Fruit fly (Drosophila melanogaster): ENCODE data around the gene tau.

tau gene

DNA sequence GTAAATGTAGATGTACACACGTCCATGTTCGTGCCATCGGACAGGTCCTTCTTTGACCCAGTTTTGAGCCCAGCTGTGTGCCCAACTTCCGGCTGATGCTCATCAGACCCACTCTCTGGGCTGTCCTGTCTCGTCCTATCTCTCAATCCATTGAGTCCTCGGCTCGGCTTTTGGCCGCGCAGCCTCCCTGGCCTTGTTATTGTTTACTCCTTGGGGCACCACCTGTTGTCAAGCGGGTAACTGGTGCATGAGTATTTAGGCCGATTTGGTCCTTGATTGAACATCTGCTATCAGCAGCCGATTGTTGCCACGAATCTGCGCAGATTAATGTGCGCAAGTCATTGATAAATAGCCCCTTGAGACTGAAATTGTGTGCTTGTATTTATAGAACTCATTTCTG is 4.6 kb upstream of the tau start:
- TF ChIP-seq CG6792 (GFP tag; optimal IDR thresholded peaks at IDR 0.05) (no peak), CG6808 (GFP tag; optimal IDR thresholded peaks at IDR 0.05) (no peak), CG16779 (tag; optimal IDR thresholded peaks at IDR 0.05) (no peak), CG15336 (GFP tag; IDR thresholded peaks at IDR 0.05) (no peak), CG10669 (GFP tag; optimal IDR thresholded peaks at IDR 0.05) (no peak), Hr38 (GFP tag; optimal IDR thresholded peaks at IDR 0.05) (no peak), Eip78C (GFP tag) (no peak), Met (GFP tag; optimal IDR thresholded peaks at IDR 0.05) (no peak), CG6276 (GFP tag; optimal IDR thresholded peaks at IDR 0.05) (no peak), eg (GFP tag; IDR thresholded peaks at IDR 0.05) (no peak), vri (GFP tag; optimal IDR thresholded peaks at IDR 0.05) (no peak), cyc (GFP tag; optimal IDR thresholded peaks at IDR 0.05) (no peak)

DNA sequence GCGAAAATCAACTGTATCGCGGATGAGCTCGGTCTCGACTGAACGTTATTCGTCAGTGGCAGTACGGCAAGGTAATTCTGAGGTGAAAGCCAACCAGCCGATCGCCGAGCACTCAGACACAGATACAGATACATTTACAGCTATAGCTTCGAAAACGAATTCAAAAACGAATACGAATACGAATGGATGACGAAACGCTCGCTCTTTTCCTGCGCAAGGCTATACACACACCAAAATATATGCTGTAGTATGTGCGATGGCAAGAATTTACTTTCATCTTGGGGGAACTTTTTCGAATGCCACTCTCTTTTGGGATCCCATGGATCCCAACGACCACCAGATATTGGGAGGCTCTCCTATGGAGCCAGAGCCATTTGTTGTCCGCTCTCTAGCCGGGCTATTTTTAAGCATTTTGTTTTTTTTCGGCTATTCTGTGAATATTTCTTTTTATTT is 3.4 kb upstream of the tau start, which contains the start of gene Mlc1:
TSS of gene Mlc1 (minus strand) at position 51 of the 453 bp plus-strand sequence.
- TF ChIP-seq Hr38 (GFP tag; optimal IDR thresholded peaks at IDR 0.05) (no peak), Eip93F (GFP tag; optimal IDR thresholded peaks at IDR 0.05) (no peak)

DNA sequence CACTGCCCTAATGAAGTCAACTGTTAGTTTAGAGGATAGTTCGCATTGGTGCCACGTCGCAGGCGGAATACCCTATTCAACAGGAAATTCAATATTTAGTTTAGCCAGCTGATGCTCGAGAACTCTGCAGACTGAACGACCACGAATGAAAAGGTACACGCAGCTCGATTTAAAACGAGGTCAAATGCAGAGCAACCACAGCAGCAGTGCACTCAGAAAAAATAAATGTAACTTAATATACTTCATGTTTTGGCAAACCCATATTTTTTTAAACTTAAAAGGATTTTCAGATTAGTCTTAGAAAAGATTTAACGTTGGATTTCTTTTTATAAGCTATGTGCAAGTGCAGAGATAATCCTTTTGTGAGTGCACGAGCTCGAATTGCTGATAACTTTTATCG is 1.7 kb downstream of the tau start:
- TF ChIP-seq Eip78C (GFP tag) (peak; percentile 69), CG16779 (tag; optimal IDR thresholded peaks at IDR 0.05) (no peak), svp (GFP tag) (peak; percentile 62), CG6276 (GFP tag; optimal IDR thresholded peaks at IDR 0.05) (peak; percentile 57), Eip93F (GFP tag; optimal IDR thresholded peaks at IDR 0.05) (no peak), CG6854 (GFP tag; optimal IDR thresholded peaks at IDR 0.05) (no peak), fd59A (GFP tag; optimal IDR thresholded peaks at IDR 0.05) (no peak), Gug (GFP tag; IDR thresholded peaks at IDR 0.05) (no peak), dac (GFP tag; optimal IDR thresholded peaks at IDR 0.05) (peak; percentile 10), Blimp-1 (GFP tag; optimal IDR thresholded peaks at IDR 0.05) (no peak), Sox102F (GFP tag; optimal IDR thresholded peaks at IDR 0.05) (no peak), CG6792 (GFP tag; optimal IDR thresholded peaks at IDR 0.05) (no peak), CG6163 (GFP tag; IDR thresholded peaks at IDR 0.05) (peak; percentile 75), CG11762 (GFP tag; optimal IDR thresholded peaks at IDR 0.05; ENCODE audit: insufficient read depth) (peak; percentile 11), eg (GFP tag; IDR thresholded peaks at IDR 0.05) (peak; percentile 69; the same call in 2 of the 3 replicates), Hr4 (GFP tag; optimal IDR thresholded peaks at IDR 0.05) (peak; percentile 37), CG31627 (GFP tag; optimal IDR thresholded peaks at IDR 0.05) (no peak), salr (GFP tag; optimal IDR thresholded peaks at IDR 0.05) (peak in 1 of 2 experiments; percentile 25), Hr39 (GFP tag; optimal IDR thresholded peaks at IDR 0.05) (no peak), fkh (GFP tag; optimal IDR thresholded peaks at IDR 0.05) (no peak), Eip75B (GFP tag; optimal IDR thresholded peaks at IDR 0.05) (peak; percentile 40), CG8632 (GFP tag; optimal IDR thresholded peaks at IDR 0.05) (peak; percentile 10), CG15336 (GFP tag; IDR thresholded peaks at IDR 0.05) (peak; percentile 64), CG11294 (GFP tag; IDR thresholded peaks at IDR 0.05) (no peak; the same call in 1 of the 2 replicates), CG1621 (tag; optimal IDR thresholded peaks at IDR 0.05) (no peak), Sox15 (GFP tag; optimal IDR thresholded peaks at IDR 0.05) (no peak), lz (GFP tag; optimal IDR thresholded peaks at IDR 0.05) (peak; percentile 10), pdm3 (GFP tag; optimal IDR thresholded peaks at IDR 0.05) (peak; percentile 35), CG8319 (GFP tag; optimal IDR thresholded peaks at IDR 0.05) (no peak), ss (GFP tag; optimal IDR thresholded peaks at IDR 0.05) (no peak), CG9139 (GFP tag; optimal IDR thresholded peaks at IDR 0.05) (no peak), dsx (GFP tag; optimal IDR thresholded peaks at IDR 0.05; ENCODE audit: poor library complexity, severe bottlenecking) (no peak), cyc (GFP tag; optimal IDR thresholded peaks at IDR 0.05) (no peak), achi (GFP tag; optimal IDR thresholded peaks at IDR 0.05) (peak; percentile 42), net (GFP tag; optimal IDR thresholded peaks at IDR 0.05) (no peak), Smox (GFP tag; optimal IDR thresholded peaks at IDR 0.05) (peak; percentile 2), spab (GFP tag; optimal IDR thresholded peaks at IDR 0.05) (no peak), vri (GFP tag; optimal IDR thresholded peaks at IDR 0.05) (no peak), CG3032 (tag; optimal IDR thresholded peaks at IDR 0.05) (no peak), CG3919 (GFP tag; optimal IDR thresholded peaks at IDR 0.05) (peak; percentile 26), esn (GFP tag; optimal IDR thresholded peaks at IDR 0.05) (no peak), CG6808 (GFP tag; optimal IDR thresholded peaks at IDR 0.05) (no peak), fd85E (GFP tag; optimal IDR thresholded peaks at IDR 0.05) (no peak)
